Worm (Caenorhabditis elegans) whole organism, late embryonic: Measurements from ENCODE around the gene T24A6.1.

Experiments
- C38D4.7 ChIP-seq: fragments of 200-800 bp; sonication (Bioruptor generic); optimal IDR thresholded peaks from 2 replicates; lab custom pipeline; 2018; ENCODE audit warnings: mild to moderate bottlenecking, missing genetic modification characterization, moderate library complexity, missing compliant biosample characterization
- F13H6.1 ChIP-seq: sonication (generic microtip); optimal IDR thresholded peaks from 2 replicates; lab custom pipeline; 2016; ENCODE audit warnings: missing genetic modification characterization, missing compliant biosample characterization
- K02D7.2 ChIP-seq: sonication (generic microtip); optimal IDR thresholded peaks from 2 replicates; lab custom pipeline; 2017; ENCODE audit warnings: mild to moderate bottlenecking, missing genetic modification characterization, missing compliant biosample characterization
- K09A11.1 ChIP-seq: sonication (generic microtip); optimal IDR thresholded peaks from 2 replicates; lab custom pipeline; 2017; ENCODE audit warnings: antibody characterized with exemption, mild to moderate bottlenecking, missing genetic modification characterization, missing compliant biosample characterization; ENCODE audit not compliant: insufficient read depth
- Y22D7AL.16 ChIP-seq: sonication (generic microtip); optimal IDR thresholded peaks from 2 replicates; lab custom pipeline; 2016; ENCODE audit warnings: missing genetic modification characterization, missing compliant biosample characterization
- ceh-19 ChIP-seq: fragments of 200-800 bp; sonication (Bioruptor generic); optimal IDR thresholded peaks from 2 replicates; lab custom pipeline; 2018; ENCODE audit warnings: mild to moderate bottlenecking, missing genetic modification characterization, missing compliant biosample characterization
- ceh-2 ChIP-seq: sonication (generic microtip); optimal IDR thresholded peaks from 2 replicates; lab custom pipeline; 2016; ENCODE audit warnings: missing genotype, missing genetic modification characterization, missing compliant biosample characterization
- ceh-22 ChIP-seq: sonication (generic microtip); optimal IDR thresholded peaks from 2 replicates; lab custom pipeline; 2017; ENCODE audit warnings: missing biosample characterization, missing genetic modification characterization
- ceh-24 ChIP-seq: sonication (generic microtip); optimal IDR thresholded peaks from 2 replicates; lab custom pipeline; 2016; ENCODE audit warnings: mild to moderate bottlenecking, missing genetic modification characterization, missing compliant biosample characterization
- ceh-30 ChIP-seq: fragments of 150-350 bp; optimal IDR thresholded peaks from 2 replicates; lab custom pipeline; 2014; ENCODE audit warnings: missing biosample characterization, missing genetic modification characterization
- ceh-31 ChIP-seq: sonication (generic microtip); optimal IDR thresholded peaks from 2 replicates; lab custom pipeline; 2016; ENCODE audit warnings: missing genetic modification characterization, missing compliant biosample characterization
- ceh-45 ChIP-seq: fragments of 200-800 bp; sonication (Bioruptor generic); IDR thresholded peaks from 2 replicates; pipeline ENCODE4 v1.3.6; 2022; ENCODE audit warnings: missing genetic modification reagents, missing genetic modification characterization, missing compliant biosample characterization
- ceh-6 ChIP-seq: fragments of 200-800 bp; sonication (Bioruptor generic); optimal IDR thresholded peaks from 2 replicates; lab custom pipeline; 2018; ENCODE audit warnings: mild to moderate bottlenecking, missing genetic modification characterization, missing compliant biosample characterization
- elt-2 ChIP-seq: sonication (generic microtip); optimal IDR thresholded peaks from 2 replicates; lab custom pipeline; 2016; ENCODE audit warnings: missing genetic modification reagents, missing genetic modification characterization, missing compliant biosample characterization
- fax-1 ChIP-seq: sonication (generic microtip); optimal IDR thresholded peaks from 2 replicates; lab custom pipeline; 2016; ENCODE audit warnings: missing genotype, missing genetic modification characterization, missing compliant biosample characterization
- fkh-10 ChIP-seq: fragments of 150-350 bp; optimal IDR thresholded peaks from 2 replicates; lab custom pipeline; 2014; ENCODE audit warnings: missing biosample characterization, missing genetic modification reagents, missing genetic modification characterization
- fkh-6 ChIP-seq: sonication (generic microtip); optimal IDR thresholded peaks from 2 replicates; lab custom pipeline; 2016; ENCODE audit warnings: missing genetic modification characterization, missing compliant biosample characterization
- gmeb-2 ChIP-seq: sonication (generic microtip); optimal IDR thresholded peaks from 2 replicates; lab custom pipeline; 2016; ENCODE audit warnings: missing genetic modification characterization, inconsistent platforms, missing compliant biosample characterization
- hlh-15 ChIP-seq: sonication (generic microtip); optimal IDR thresholded peaks from 2 replicates; lab custom pipeline; 2016; ENCODE audit warnings: missing genetic modification characterization, missing compliant biosample characterization
- hlh-30 ChIP-seq: sonication (generic microtip); optimal IDR thresholded peaks from 2 replicates; lab custom pipeline; 2017; ENCODE audit warnings: antibody characterized with exemption, missing genetic modification characterization, missing compliant biosample characterization; ENCODE audit not compliant: insufficient read depth
- hlh-6 ChIP-seq: sonication (generic microtip); optimal IDR thresholded peaks from 2 replicates; lab custom pipeline; 2016; ENCODE audit warnings: missing genotype, missing genetic modification characterization, missing compliant biosample characterization
- lim-6 ChIP-seq: sonication (generic microtip); optimal IDR thresholded peaks from 2 replicates; lab custom pipeline; 2016; ENCODE audit warnings: missing genetic modification characterization, missing compliant biosample characterization
- madf-2 ChIP-seq: sonication (generic microtip); optimal IDR thresholded peaks from 2 replicates; lab custom pipeline; 2017; ENCODE audit warnings: missing genetic modification characterization, missing compliant biosample characterization
- nfya-1 ChIP-seq: sonication (generic microtip); optimal IDR thresholded peaks from 2 replicates; lab custom pipeline; 2017; ENCODE audit warnings: missing genetic modification characterization, mild to moderate bottlenecking, missing compliant biosample characterization, antibody characterized with exemption, moderate library complexity
- npax-4 ChIP-seq: sonication (generic microtip); optimal IDR thresholded peaks from 2 replicates; lab custom pipeline; 2016; ENCODE audit warnings: missing genetic modification characterization, missing compliant biosample characterization
- odd-2 ChIP-seq: sonication (generic microtip); optimal IDR thresholded peaks from 2 replicates; lab custom pipeline; 2017; ENCODE audit warnings: antibody characterized with exemption, mild to moderate bottlenecking, missing genetic modification characterization, missing compliant biosample characterization
- pag-3 ChIP-seq: sonication (generic microtip); optimal IDR thresholded peaks from 2 replicates; lab custom pipeline; 2016; ENCODE audit warnings: missing compliant biosample characterization, missing genetic modification characterization, borderline replicate concordance
- pat-9 ChIP-seq: fragments of 200-800 bp; sonication (Bioruptor generic); optimal IDR thresholded peaks from 2 replicates; lab custom pipeline; 2018; ENCODE audit warnings: mild to moderate bottlenecking, missing genetic modification characterization, moderate library complexity, missing compliant biosample characterization
- pax-1 ChIP-seq: fragments of 150-350 bp; optimal IDR thresholded peaks from 2 replicates; lab custom pipeline; 2014; ENCODE audit warnings: missing biosample characterization, missing genetic modification characterization
- pha-2 ChIP-seq: sonication (generic microtip); optimal IDR thresholded peaks from 2 replicates; lab custom pipeline; 2017; ENCODE audit warnings: mild to moderate bottlenecking, missing genetic modification characterization, missing compliant biosample characterization
- pqm-1 ChIP-seq: sonication (generic microtip); optimal IDR thresholded peaks from 2 replicates; lab custom pipeline; 2016; ENCODE audit warnings: missing genetic modification characterization, missing compliant biosample characterization
- pros-1 ChIP-seq: fragments of 150-350 bp; optimal IDR thresholded peaks from 2 replicates; lab custom pipeline; 2014; ENCODE audit warnings: missing biosample characterization, missing genetic modification reagents, missing genetic modification characterization
- rnt-1 ChIP-seq: sonication (generic microtip); optimal IDR thresholded peaks from 2 replicates; lab custom pipeline; 2016; ENCODE audit warnings: missing genetic modification characterization, missing compliant biosample characterization
- sdc-2 ChIP-seq: sonication (generic microtip); optimal IDR thresholded peaks from 2 replicates; lab custom pipeline; 2016; ENCODE audit warnings: missing genotype, missing genetic modification characterization, missing compliant biosample characterization
- sox-2 ChIP-seq: fragments of 200-800 bp; sonication (Bioruptor generic); IDR thresholded peaks from 2 replicates; pipeline ENCODE4 v1.3.6; 2022; ENCODE audit warnings: missing genetic modification reagents, missing genetic modification characterization, missing compliant biosample characterization
- sox-4 ChIP-seq: sonication (generic microtip); optimal IDR thresholded peaks from 2 replicates; lab custom pipeline; 2017; ENCODE audit warnings: mild to moderate bottlenecking, missing genetic modification characterization, inconsistent platforms, missing compliant biosample characterization
- syd-9 ChIP-seq: sonication (generic microtip); optimal IDR thresholded peaks from 2 replicates; lab custom pipeline; 2016; ENCODE audit warnings: mild to moderate bottlenecking, missing genetic modification characterization, moderate library complexity, missing compliant biosample characterization
- tbx-2 ChIP-seq: sonication (generic microtip); optimal IDR thresholded peaks from 2 replicates; lab custom pipeline; 2016; ENCODE audit warnings: missing genetic modification characterization, missing compliant biosample characterization
- ttx-3 ChIP-seq: sonication (generic microtip); optimal IDR thresholded peaks from 2 replicates; lab custom pipeline; 2016; ENCODE audit warnings: missing genetic modification reagents, missing genetic modification characterization, missing compliant biosample characterization
- unc-42 ChIP-seq: sonication (generic microtip); optimal IDR thresholded peaks from 2 replicates; lab custom pipeline; 2016; ENCODE audit warnings: missing genotype, missing genetic modification characterization, missing compliant biosample characterization
- unc-55 ChIP-seq: sonication (generic microtip); optimal IDR thresholded peaks from 2 replicates; lab custom pipeline; 2017; ENCODE audit warnings: missing biosample characterization, missing genetic modification reagents, missing genetic modification characterization
- unc-86 ChIP-seq: sonication (generic microtip); optimal IDR thresholded peaks from 2 replicates; lab custom pipeline; 2016; ENCODE audit warnings: missing genetic modification characterization, missing compliant biosample characterization
- zip-5 ChIP-seq: sonication (generic microtip); optimal IDR thresholded peaks from 2 replicates; lab custom pipeline; 2016; ENCODE audit warnings: missing genetic modification characterization, missing compliant biosample characterization
- ztf-16 ChIP-seq: sonication (generic microtip); optimal IDR thresholded peaks from 2 replicates; lab custom pipeline; 2017; ENCODE audit warnings: missing genetic modification characterization, missing compliant biosample characterization

T24A6.1 gene

DNA sequence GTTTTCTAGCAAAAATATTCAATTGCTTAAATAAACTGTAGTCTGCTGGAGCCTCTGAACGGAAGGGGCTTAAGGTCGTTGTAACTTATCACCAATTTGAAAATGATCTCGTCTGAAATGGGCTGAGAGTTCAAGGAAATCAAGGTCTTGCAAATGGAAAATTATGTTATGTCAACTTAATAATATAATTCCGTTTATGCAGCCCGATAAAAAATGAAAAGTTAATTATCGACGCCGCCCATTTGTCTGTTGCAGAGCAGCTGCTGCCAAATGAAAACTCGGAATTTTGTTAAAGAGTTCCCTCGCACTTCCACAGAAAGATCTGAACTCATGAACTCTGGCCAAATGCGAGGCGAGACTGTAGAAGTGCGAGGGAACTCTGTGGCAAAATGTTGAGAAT, 17.7 kb upstream of the T24A6.1 start, which contains the start of gene srbc-67 (continued):
- no peak for TF ChIP-seq nfya-1
- TF ChIP-seq ceh-24 (tag; lab: Kevin White, UChicago), result no peak

DNA sequence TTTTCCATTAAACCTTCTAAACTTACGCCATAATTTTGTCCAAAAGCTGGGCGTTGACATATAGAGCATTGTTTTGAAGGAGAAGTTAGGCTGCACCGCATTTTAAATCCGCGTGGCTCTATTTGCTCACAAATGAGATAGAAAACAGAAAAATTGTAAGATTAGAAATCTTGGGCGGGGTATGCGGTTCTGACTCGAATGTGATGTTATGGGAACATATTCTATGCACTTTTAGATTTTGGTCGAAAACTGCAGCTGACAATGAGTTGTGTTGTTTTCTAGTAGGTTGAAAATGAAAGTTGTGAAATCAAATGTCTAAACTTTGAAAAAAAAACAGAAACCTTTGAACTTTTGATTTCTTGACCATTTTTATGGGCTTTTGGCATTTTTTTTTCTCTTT, 15.5 kb upstream of the T24A6.1 start, which contains the start of gene nhr-222:
Gene nhr-222, minus strand, starts transcription at position 101 of the 400 bp plus-strand sequence.
- no peak for TF ChIP-seq zip-5 (tag; lab: Kevin White, UChicago)
- TF ChIP-seq pat-9 (tag; lab: Kevin White, UChicago), result no peak
- TF ChIP-seq syd-9, result no peak
- TF ChIP-seq unc-86 (tag; lab: Kevin White, UChicago), result no peak
- TF ChIP-seq ttx-3, result no peak
- no peak for TF ChIP-seq madf-2 (tag; lab: Kevin White, UChicago)
- TF ChIP-seq odd-2, result no peak
- no peak for TF ChIP-seq hlh-30
- no peak for TF ChIP-seq unc-55
- no peak for TF ChIP-seq F13H6.1
- TF ChIP-seq hlh-6 (tag; lab: Kevin White, UChicago), result no peak

DNA sequence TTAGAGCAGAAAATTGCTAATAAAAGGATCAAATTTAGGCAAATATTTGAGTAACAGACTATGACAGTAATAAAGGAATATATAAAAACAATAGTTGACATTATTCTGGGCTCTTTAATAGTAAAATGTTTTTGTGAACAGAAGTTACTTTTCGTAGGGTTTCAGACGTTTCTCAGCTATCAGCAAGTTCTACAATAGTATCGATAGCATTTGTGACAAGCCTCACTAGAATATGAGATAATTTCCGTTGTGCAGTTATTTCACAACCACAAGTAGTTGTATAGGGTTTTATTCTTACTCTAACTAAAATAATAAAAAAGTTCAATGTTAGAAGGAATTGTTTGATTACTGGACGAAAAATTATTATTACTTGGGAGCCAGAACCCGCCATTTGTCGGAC, 12.3 kb upstream of the T24A6.1 start, which contains the start of gene srbc-68:
Gene srbc-68, minus strand, starts transcription at position 101 of the 400 bp plus-strand sequence.
- TF ChIP-seq rnt-1 (tag; lab: Kevin White, UChicago) (no peak), fkh-10 (GFP tag; lab: Kevin White, UChicago) (no peak), ttx-3 (no peak), unc-42 (tag; lab: Kevin White, UChicago) (no peak), sox-2 (GFP tag; lab: Robert Waterston, UW) (no peak), ceh-6 (GFP tag; lab: Kevin White, UChicago) (no peak), pat-9 (tag; lab: Kevin White, UChicago) (no peak), K02D7.2 (tag; lab: Kevin White, UChicago) (no peak), hlh-15 (tag; lab: Kevin White, UChicago) (no peak), nfya-1 (no peak), npax-4 (no peak), pros-1 (tag; lab: Kevin White, UChicago) (no peak), pag-3 (tag; lab: Kevin White, UChicago) (no peak), fkh-6 (no peak), tbx-2 (tag; lab: Kevin White, UChicago) (no peak), pha-2 (tag; lab: Kevin White, UChicago) (no peak), sox-4 (tag; lab: Kevin White, UChicago) (no peak), ceh-31 (tag; lab: Kevin White, UChicago) (no peak), elt-2 (tag; lab: Kevin White, UChicago) (no peak)

DNA sequence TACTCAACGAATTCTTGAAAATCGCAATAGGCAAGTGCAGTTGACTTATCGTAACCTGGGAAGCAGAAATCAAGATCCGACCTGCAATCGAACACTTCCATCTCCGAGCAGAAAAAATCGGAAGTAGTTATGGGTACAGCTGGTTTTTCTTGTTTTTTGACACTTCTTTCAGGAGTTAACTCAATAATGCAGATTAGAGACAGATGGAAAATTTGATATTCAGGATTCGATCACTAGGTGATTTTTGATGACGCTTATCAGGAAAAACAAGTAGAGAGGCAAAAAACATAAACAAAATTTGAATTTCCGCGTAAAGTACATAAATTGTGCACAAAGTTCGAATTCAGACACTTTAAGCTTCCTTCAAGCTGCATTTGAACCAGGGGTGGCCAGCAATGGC, 10.0 kb upstream of the T24A6.1 start, which contains the start of gene srw-130:
Gene srw-130, minus strand, starts transcription at position 101 of the 400 bp plus-strand sequence.
- no peak for TF ChIP-seq pax-1 (tag; lab: Kevin White, UChicago)

DNA sequence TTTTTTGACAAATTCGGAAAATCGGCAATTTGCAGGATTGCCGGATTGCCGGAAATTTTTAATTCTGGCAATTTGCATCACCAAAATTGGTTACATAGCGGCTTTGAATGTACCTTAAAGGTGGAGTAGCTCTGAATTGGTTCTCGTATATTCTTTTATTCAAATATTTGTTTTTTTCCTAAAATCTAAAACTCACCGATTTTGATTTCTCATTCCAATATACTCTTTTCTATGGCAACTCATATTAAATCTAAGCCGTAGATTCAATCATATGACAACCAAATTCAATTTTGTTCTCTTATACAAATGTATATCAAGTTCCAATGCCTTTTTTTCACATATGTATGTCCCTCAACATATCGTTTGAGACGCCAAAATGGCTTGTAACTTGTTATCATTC, 9.3 kb upstream of the T24A6.1 start, which contains the start of gene sri-21:
Gene sri-21, plus strand, starts transcription at position 301 of the 400 bp plus-strand sequence.
- no peak for TF ChIP-seq gmeb-2 (tag; lab: Kevin White, UChicago)
- no peak for TF ChIP-seq ceh-45 (GFP tag; lab: Robert Waterston, UW)
- no peak for TF ChIP-seq unc-55
- no peak for TF ChIP-seq ceh-19
- no peak for TF ChIP-seq ceh-2 (tag; lab: Kevin White, UChicago)
- no peak for TF ChIP-seq pqm-1 (tag; lab: Kevin White, UChicago)
- TF ChIP-seq madf-2 (tag; lab: Kevin White, UChicago), result no peak
- no peak for TF ChIP-seq ceh-6 (GFP tag; lab: Kevin White, UChicago)
- no peak for TF ChIP-seq Y22D7AL.16
- TF ChIP-seq ceh-22, result no peak
- TF ChIP-seq ceh-30 (tag; lab: Kevin White, UChicago), result no peak
- TF ChIP-seq sdc-2 (tag; lab: Kevin White, UChicago), result no peak
- no peak for TF ChIP-seq C38D4.7 (GFP tag; lab: Kevin White, UChicago)
- no peak for TF ChIP-seq ztf-16 (tag; lab: Kevin White, UChicago)
- no peak for TF ChIP-seq ceh-31 (tag; lab: Kevin White, UChicago)
- no peak for TF ChIP-seq lim-6 (tag; lab: Kevin White, UChicago)
- TF ChIP-seq K09A11.1 (tag; lab: Kevin White, UChicago), result no peak
- TF ChIP-seq fax-1 (tag; lab: Kevin White, UChicago), result no peak
- TF ChIP-seq, all 69 proteins: peak for 0
